Worm (Caenorhabditis elegans): ENCODE results near the gene glb-7.

glb-7 gene

ce11 chrIV:2114337-2114736 is 8.3 kb upstream of the glb-7 start, which contains the start of gene xbx-4:
Gene xbx-4, plus strand, starts transcription at chrIV:2114637.
- TF ChIP-seq R02D3.7 (tag; optimal IDR thresholded peaks at IDR 0.05) (no peak), unc-39 (tag; optimal IDR thresholded peaks at IDR 0.05) (no peak), nhr-76 (tag; optimal IDR thresholded peaks at IDR 0.05) (no peak), ceh-16 (tag; optimal IDR thresholded peaks at IDR 0.05) (no peak)

ce11 chrIV:2117268-2117667 is 5.3 kb upstream of the glb-7 start:
- TF ChIP-seq ama-1 (optimal IDR thresholded peaks at IDR 0.05), result no peak
- TF ChIP-seq nhr-12 (tag; optimal IDR thresholded peaks at IDR 0.05), result no peak
- no peak for TF ChIP-seq elt-1 (tag; optimal IDR thresholded peaks at IDR 0.05)
- no peak for TF ChIP-seq elt-2 (tag; optimal IDR thresholded peaks at IDR 0.05)
- TF ChIP-seq fkh-10 (GFP tag; optimal IDR thresholded peaks at IDR 0.05), result no peak
- TF ChIP-seq nhr-77 (tag; optimal IDR thresholded peaks at IDR 0.05), result no peak
- no peak for TF ChIP-seq aly-2 (tag; optimal IDR thresholded peaks at IDR 0.05)
- TF ChIP-seq ztf-4 (tag; optimal IDR thresholded peaks at IDR 0.05), result no peak
- no peak for TF ChIP-seq ceh-28 (tag; optimal IDR thresholded peaks at IDR 0.05)
- no peak for TF ChIP-seq ztf-11 (tag; optimal IDR thresholded peaks at IDR 0.05)
- TF ChIP-seq pqm-1 (tag; optimal IDR thresholded peaks at IDR 0.05), result no peak

ce11 chrIV:2127375-2127774 is 4.8 kb downstream of the glb-7 start:
- TF ChIP-seq ceh-28 (tag; optimal IDR thresholded peaks at IDR 0.05) (no peak), lsy-12 (tag; optimal IDR thresholded peaks at IDR 0.05) (no peak), sea-2 (GFP tag; optimal IDR thresholded peaks at IDR 0.05) (no peak), ztf-11 (tag; optimal IDR thresholded peaks at IDR 0.05) (no peak), ama-1 (optimal IDR thresholded peaks at IDR 0.05) (no peak), pha-4 (tag; optimal IDR thresholded peaks at IDR 0.05) (no peak), fkh-10 (GFP tag; optimal IDR thresholded peaks at IDR 0.05) (no peak), eor-1 (tag; optimal IDR thresholded peaks at IDR 0.05) (no peak), aly-2 (tag; optimal IDR thresholded peaks at IDR 0.05) (no peak), elt-1 (tag; optimal IDR thresholded peaks at IDR 0.05) (no peak), unc-62 (GFP tag; optimal IDR thresholded peaks at IDR 0.05) (no peak), ztf-4 (tag; optimal IDR thresholded peaks at IDR 0.05) (no peak), nhr-12 (tag; optimal IDR thresholded peaks at IDR 0.05) (no peak), lin-15B (tag; optimal IDR thresholded peaks at IDR 0.05) (no peak), nhr-237 (tag; optimal IDR thresholded peaks at IDR 0.05) (no peak)

ce11 chrIV:2128761-2129160 is 6.2 kb downstream of the glb-7 start, which contains the start of gene grl-20:
Gene grl-20, minus strand, starts transcription at chrIV:2128861.
- TF ChIP-seq sea-2 (GFP tag; optimal IDR thresholded peaks at IDR 0.05) (no peak), ceh-16 (tag; optimal IDR thresholded peaks at IDR 0.05) (no peak), tbx-2 (tag; optimal IDR thresholded peaks at IDR 0.05) (no peak), zag-1 (tag; optimal IDR thresholded peaks at IDR 0.05) (no peak), ceh-9 (tag; optimal IDR thresholded peaks at IDR 0.05) (no peak), fkh-10 (GFP tag; optimal IDR thresholded peaks at IDR 0.05) (no peak), unc-39 (tag; optimal IDR thresholded peaks at IDR 0.05) (no peak), daf-12 (tag; optimal IDR thresholded peaks at IDR 0.05) (no peak), nhr-43 (tag; optimal IDR thresholded peaks at IDR 0.05; ENCODE audit: poor library complexity, severe bottlenecking) (no peak), unc-62 (GFP tag; optimal IDR thresholded peaks at IDR 0.05) (no peak)

ce11 chrIV:2130714-2131113 is 8.1 kb downstream of the glb-7 start, which contains the start of gene prmt-6:
Gene prmt-6, plus strand, starts transcription at chrIV:2130965.
- TF ChIP-seq elt-3 (tag; optimal IDR thresholded peaks at IDR 0.05), result peak in 1 of 3 experiments; percentile 26
- peak; percentile 81 for TF ChIP-seq elt-2 (tag; optimal IDR thresholded peaks at IDR 0.05)
- TF ChIP-seq lsy-12 (tag; optimal IDR thresholded peaks at IDR 0.05), result no peak
- TF ChIP-seq pqm-1 (tag; optimal IDR thresholded peaks at IDR 0.05), result peak; percentile 17

- TF ChIP-seq elt-2 (tag; optimal IDR thresholded peaks at IDR 0.05) (no peak), nhr-67 (tag; optimal IDR thresholded peaks at IDR 0.05) (no peak), ztf-4 (tag; optimal IDR thresholded peaks at IDR 0.05) (no peak), nhr-23 (tag; optimal IDR thresholded peaks at IDR 0.05) (no peak), ceh-28 (tag; optimal IDR thresholded peaks at IDR 0.05) (peak; percentile 52), ztf-11 (tag; optimal IDR thresholded peaks at IDR 0.05) (no peak), ceh-82 (tag; optimal IDR thresholded peaks at IDR 0.05) (no peak)
Measured at ce11 chrIV:2133431-2133940, 10.9 kb downstream of the glb-7 start, which contains the start of gene C23H5.12. Gene C23H5.12, plus strand, starts transcription at chrIV:2133481.

Measured in whole organism, L3 larva.